Fruit fly (Drosophila melanogaster): ENCODE results near the gene spn-A.

Gene spn-A

dm6 chr3R:30058057-30058868 lies 2.4 kb upstream of the spn-A start, which contains the start of gene sima:
sima (plus strand) TSS chr3R:30058311.
- TF ChIP-seq CG11902 (GFP tag; optimal IDR thresholded peaks at IDR 0.05) (no peak), Gug (GFP tag; IDR thresholded peaks at IDR 0.05) (0 out of 2 replicates have a peak, but pooled peaks have one; percentile 23), Sox15 (GFP tag; optimal IDR thresholded peaks at IDR 0.05) (no peak), CG9139 (GFP tag; optimal IDR thresholded peaks at IDR 0.05) (peak; percentile 28), pdm3 (GFP tag; optimal IDR thresholded peaks at IDR 0.05) (peak; percentile 42), dac (GFP tag; optimal IDR thresholded peaks at IDR 0.05) (no peak), CG31627 (GFP tag; optimal IDR thresholded peaks at IDR 0.05) (peak; percentile 24), CG6808 (GFP tag; optimal IDR thresholded peaks at IDR 0.05) (peak; percentile 21), fd85E (GFP tag; optimal IDR thresholded peaks at IDR 0.05) (no peak), CG8319 (GFP tag; optimal IDR thresholded peaks at IDR 0.05) (no peak), Hr38 (GFP tag; optimal IDR thresholded peaks at IDR 0.05) (no peak), CG4318 (GFP tag; optimal IDR thresholded peaks at IDR 0.05) (no peak), Blimp-1 (GFP tag; optimal IDR thresholded peaks at IDR 0.05) (peak; percentile 1), vri (GFP tag; optimal IDR thresholded peaks at IDR 0.05) (peak; percentile 48), spab (GFP tag; optimal IDR thresholded peaks at IDR 0.05) (no peak), Eip93F (GFP tag; optimal IDR thresholded peaks at IDR 0.05) (no peak), eg (GFP tag; IDR thresholded peaks at IDR 0.05) (peak; percentile 36; the same call in 1 of the 3 replicates), svp (GFP tag) (peak; percentile 28), fd59A (GFP tag; optimal IDR thresholded peaks at IDR 0.05) (no peak), ss (GFP tag; optimal IDR thresholded peaks at IDR 0.05) (peak; percentile 31 to 41), CG34406 (GFP tag; optimal IDR thresholded peaks at IDR 0.05) (peak; percentile 3), CG6163 (GFP tag; IDR thresholded peaks at IDR 0.05) (peak; percentile 61), net (GFP tag; optimal IDR thresholded peaks at IDR 0.05) (peak; percentile 12), Hr4 (GFP tag; optimal IDR thresholded peaks at IDR 0.05) (peak; percentile 5), CG1621 (tag; optimal IDR thresholded peaks at IDR 0.05) (no peak), dsx (GFP tag; optimal IDR thresholded peaks at IDR 0.05; ENCODE audit: poor library complexity, severe bottlenecking) (no peak), Ets21C (GFP tag; optimal IDR thresholded peaks at IDR 0.05) (peak; percentile 5), CG15336 (GFP tag; IDR thresholded peaks at IDR 0.05) (peak; percentile 46; the same call in 1 of the 2 replicates), CG6792 (GFP tag; optimal IDR thresholded peaks at IDR 0.05) (no peak), CG10631 (GFP tag; optimal IDR thresholded peaks at IDR 0.05) (no peak), esn (GFP tag; optimal IDR thresholded peaks at IDR 0.05) (peak; percentile 19), Hr39 (GFP tag; optimal IDR thresholded peaks at IDR 0.05) (peak; percentile 36), Met (GFP tag; optimal IDR thresholded peaks at IDR 0.05) (peak; percentile 13), CG7368 (GFP tag; optimal IDR thresholded peaks at IDR 0.05) (peak; percentile 11), Eip78C (GFP tag) (peak; percentile 77), Sox102F (GFP tag; optimal IDR thresholded peaks at IDR 0.05) (no peak), topi (GFP tag; optimal IDR thresholded peaks at IDR 0.05) (peak; percentile 35), Eip75B (GFP tag; optimal IDR thresholded peaks at IDR 0.05) (no peak), fkh (GFP tag; optimal IDR thresholded peaks at IDR 0.05) (peak; percentile 10), OdsH (GFP tag; optimal IDR thresholded peaks at IDR 0.05) (peak; percentile 43), CG10669 (GFP tag; optimal IDR thresholded peaks at IDR 0.05) (no peak), CG6854 (GFP tag; optimal IDR thresholded peaks at IDR 0.05) (peak; percentile 58), Smox (GFP tag; optimal IDR thresholded peaks at IDR 0.05) (peak; percentile 7), salr (GFP tag; optimal IDR thresholded peaks at IDR 0.05) (no peak), CG8632 (GFP tag; optimal IDR thresholded peaks at IDR 0.05) (no peak), acj6 (GFP tag; optimal IDR thresholded peaks at IDR 0.05) (peak; percentile 6), CG8119 (GFP tag; IDR thresholded peaks at IDR 0.05) (no peak), lz (GFP tag; optimal IDR thresholded peaks at IDR 0.05) (peak; percentile 41), cyc (GFP tag; optimal IDR thresholded peaks at IDR 0.05) (peak; percentile 19), achi (GFP tag; optimal IDR thresholded peaks at IDR 0.05) (peak; percentile 2), Ets96B (tag; optimal IDR thresholded peaks at IDR 0.05) (no peak)
